Worm (Caenorhabditis elegans) whole organism, late embryonic: Measurements from ENCODE around the gene R04B5.1.

ENCODE experiments used
- F13H6.1 ChIP-seq: sonication (generic microtip); optimal IDR thresholded peaks from 2 replicates; lab custom pipeline; 2016; ENCODE audit warnings: missing genetic modification characterization, missing compliant biosample characterization
- K02D7.2 ChIP-seq: sonication (generic microtip); optimal IDR thresholded peaks from 2 replicates; lab custom pipeline; 2017; ENCODE audit warnings: mild to moderate bottlenecking, missing genetic modification characterization, missing compliant biosample characterization
- ahr-1 ChIP-seq: sonication (generic microtip); optimal IDR thresholded peaks from 2 replicates; lab custom pipeline; 2016; ENCODE audit warnings: missing genetic modification characterization, missing compliant biosample characterization
- ceh-18 ChIP-seq: sonication (generic microtip); optimal IDR thresholded peaks from 2 replicates; lab custom pipeline; 2016; ENCODE audit warnings: missing genetic modification characterization, missing compliant biosample characterization
- ceh-2 ChIP-seq: sonication (generic microtip); optimal IDR thresholded peaks from 2 replicates; lab custom pipeline; 2016; ENCODE audit warnings: missing genotype, missing genetic modification characterization, missing compliant biosample characterization
- ceh-22 ChIP-seq: sonication (generic microtip); optimal IDR thresholded peaks from 2 replicates; lab custom pipeline; 2017; ENCODE audit warnings: missing biosample characterization, missing genetic modification characterization
- ceh-30 ChIP-seq: fragments of 150-350 bp; optimal IDR thresholded peaks from 2 replicates; lab custom pipeline; 2014; ENCODE audit warnings: missing biosample characterization, missing genetic modification characterization
- ceh-31 ChIP-seq: sonication (generic microtip); optimal IDR thresholded peaks from 2 replicates; lab custom pipeline; 2016; ENCODE audit warnings: missing genetic modification characterization, missing compliant biosample characterization
- ceh-34 ChIP-seq: sonication (generic microtip); optimal IDR thresholded peaks from 2 replicates; lab custom pipeline; 2016; ENCODE audit warnings: mild to moderate bottlenecking, missing genetic modification characterization, missing compliant biosample characterization
- ceh-45 ChIP-seq: fragments of 200-800 bp; sonication (Bioruptor generic); IDR thresholded peaks from 2 replicates; pipeline ENCODE4 v1.3.6; 2022; ENCODE audit warnings: missing genetic modification reagents, missing genetic modification characterization, missing compliant biosample characterization
- ceh-48 ChIP-seq: sonication (generic microtip); optimal IDR thresholded peaks from 2 replicates; lab custom pipeline; 2016; ENCODE audit warnings: missing genetic modification characterization, inconsistent platforms, missing compliant biosample characterization
- ceh-6 ChIP-seq: fragments of 200-800 bp; sonication (Bioruptor generic); optimal IDR thresholded peaks from 2 replicates; lab custom pipeline; 2018; ENCODE audit warnings: mild to moderate bottlenecking, missing genetic modification characterization, missing compliant biosample characterization
- ceh-9 ChIP-seq: sonication (generic microtip); optimal IDR thresholded peaks from 2 replicates; lab custom pipeline; 2016; ENCODE audit warnings: mild to moderate bottlenecking, missing genetic modification characterization, inconsistent platforms, missing compliant biosample characterization
- dve-1 ChIP-seq: sonication (generic microtip); optimal IDR thresholded peaks from 2 replicates; lab custom pipeline; 2017; ENCODE audit warnings: antibody characterized with exemption, mild to moderate bottlenecking, missing genetic modification characterization, missing compliant biosample characterization
- fax-1 ChIP-seq: sonication (generic microtip); optimal IDR thresholded peaks from 2 replicates; lab custom pipeline; 2016; ENCODE audit warnings: missing genotype, missing genetic modification characterization, missing compliant biosample characterization
- fkh-10 ChIP-seq: fragments of 150-350 bp; optimal IDR thresholded peaks from 2 replicates; lab custom pipeline; 2014; ENCODE audit warnings: missing biosample characterization, missing genetic modification reagents, missing genetic modification characterization
- gmeb-2 ChIP-seq: sonication (generic microtip); optimal IDR thresholded peaks from 2 replicates; lab custom pipeline; 2016; ENCODE audit warnings: missing genetic modification characterization, inconsistent platforms, missing compliant biosample characterization
- hlh-13 ChIP-seq: fragments of 200-800 bp; sonication (Bioruptor generic); optimal IDR thresholded peaks from 2 replicates; lab custom pipeline; 2018; ENCODE audit warnings: mild to moderate bottlenecking, missing genetic modification characterization, missing compliant biosample characterization
- hlh-6 ChIP-seq: sonication (generic microtip); optimal IDR thresholded peaks from 2 replicates; lab custom pipeline; 2016; ENCODE audit warnings: missing genotype, missing genetic modification characterization, missing compliant biosample characterization
- hlh-8 ChIP-seq: sonication (generic microtip); optimal IDR thresholded peaks from 2 replicates; lab custom pipeline; 2016; ENCODE audit warnings: missing genotype, missing genetic modification characterization, missing compliant biosample characterization
- mec-3 ChIP-seq: sonication (generic microtip); optimal IDR thresholded peaks from 2 replicates; lab custom pipeline; 2016; ENCODE audit warnings: borderline replicate concordance, missing genetic modification characterization, missing compliant biosample characterization
- nhr-232 ChIP-seq: sonication (generic microtip); optimal IDR thresholded peaks from 2 replicates; lab custom pipeline; 2016; ENCODE audit warnings: missing genetic modification characterization, missing compliant biosample characterization
- npax-4 ChIP-seq: sonication (generic microtip); optimal IDR thresholded peaks from 2 replicates; lab custom pipeline; 2016; ENCODE audit warnings: missing genetic modification characterization, missing compliant biosample characterization
- odd-2 ChIP-seq: sonication (generic microtip); optimal IDR thresholded peaks from 2 replicates; lab custom pipeline; 2017; ENCODE audit warnings: antibody characterized with exemption, mild to moderate bottlenecking, missing genetic modification characterization, missing compliant biosample characterization
- pat-9 ChIP-seq: fragments of 200-800 bp; sonication (Bioruptor generic); optimal IDR thresholded peaks from 2 replicates; lab custom pipeline; 2018; ENCODE audit warnings: mild to moderate bottlenecking, missing genetic modification characterization, moderate library complexity, missing compliant biosample characterization
- pax-1 ChIP-seq: fragments of 150-350 bp; optimal IDR thresholded peaks from 2 replicates; lab custom pipeline; 2014; ENCODE audit warnings: missing biosample characterization, missing genetic modification characterization
- pha-2 ChIP-seq: sonication (generic microtip); optimal IDR thresholded peaks from 2 replicates; lab custom pipeline; 2017; ENCODE audit warnings: mild to moderate bottlenecking, missing genetic modification characterization, missing compliant biosample characterization
- pha-4 ChIP-seq: fragments of 150-350 bp; optimal IDR thresholded peaks from 2 replicates; lab custom pipeline; 2018; ENCODE audit warnings: missing biosample characterization, missing genetic modification reagents, missing genetic modification characterization
- sox-2 ChIP-seq: fragments of 200-800 bp; sonication (Bioruptor generic); IDR thresholded peaks from 2 replicates; pipeline ENCODE4 v1.3.6; 2022; ENCODE audit warnings: missing genetic modification reagents, missing genetic modification characterization, missing compliant biosample characterization
- syd-9 ChIP-seq: sonication (generic microtip); optimal IDR thresholded peaks from 2 replicates; lab custom pipeline; 2016; ENCODE audit warnings: mild to moderate bottlenecking, missing genetic modification characterization, moderate library complexity, missing compliant biosample characterization
- tbx-2 ChIP-seq: sonication (generic microtip); optimal IDR thresholded peaks from 2 replicates; lab custom pipeline; 2016; ENCODE audit warnings: missing genetic modification characterization, missing compliant biosample characterization
- unc-3 ChIP-seq, 2 experiments: fragments of 200-800 bp in 1 of 2; sonication (Bioruptor generic) in 1 of 2; sonication (generic microtip) in 1 of 2; conservative IDR thresholded peaks in 1 of 2; optimal IDR thresholded peaks in 1 of 2; 2 replicates each; pipeline versions ENCODE4 v1.3.6 to Lab custom; 2016 to 2022; ENCODE audit warnings: missing compliant biosample characterization in 2 of 2, missing genetic modification characterization in 2 of 2, missing genetic modification reagents in 1 of 2
- unc-42 ChIP-seq: sonication (generic microtip); optimal IDR thresholded peaks from 2 replicates; lab custom pipeline; 2016; ENCODE audit warnings: missing genotype, missing genetic modification characterization, missing compliant biosample characterization
- unc-55 ChIP-seq: sonication (generic microtip); optimal IDR thresholded peaks from 2 replicates; lab custom pipeline; 2017; ENCODE audit warnings: missing biosample characterization, missing genetic modification reagents, missing genetic modification characterization
- zip-5 ChIP-seq: sonication (generic microtip); optimal IDR thresholded peaks from 2 replicates; lab custom pipeline; 2016; ENCODE audit warnings: missing genetic modification characterization, missing compliant biosample characterization
- ztf-16 ChIP-seq: sonication (generic microtip); optimal IDR thresholded peaks from 2 replicates; lab custom pipeline; 2017; ENCODE audit warnings: missing genetic modification characterization, missing compliant biosample characterization

R04B5.1 gene

ce11 chrV:10064221-10064620, 13.9 kb downstream of the R04B5.1 start, which contains the start of gene fipr-13:
TSS of gene fipr-13 (plus strand) at chrV:10064521.
- no peak for TF ChIP-seq K02D7.2
- TF ChIP-seq pha-4 (tag; lab: Kevin White, UChicago), result no peak
- no peak for TF ChIP-seq gmeb-2 (tag; lab: Kevin White, UChicago)
- no peak for TF ChIP-seq fax-1 (tag; lab: Kevin White, UChicago)
- no peak for TF ChIP-seq ceh-31
- TF ChIP-seq ceh-6 (GFP tag; lab: Kevin White, UChicago), result no peak

- TF ChIP-seq npax-4 (tag; lab: Kevin White, UChicago) (no peak), ceh-18 (no peak), fkh-10 (GFP tag; lab: Kevin White, UChicago) (no peak), sox-2 (no peak), unc-3 (GFP tag; conservative IDR thresholded peaks at IDR 0.05; lab: Robert Waterston, UW) (no peak), unc-3 (tag; optimal IDR thresholded peaks at IDR 0.05; lab: Kevin White, UChicago) (no peak), ztf-16 (tag; lab: Kevin White, UChicago) (no peak), pha-2 (tag; lab: Kevin White, UChicago) (no peak), dve-1 (tag; lab: Kevin White, UChicago) (no peak), ceh-22 (tag; lab: Kevin White, UChicago) (no peak), zip-5 (tag; lab: Kevin White, UChicago) (no peak), ceh-48 (tag; lab: Kevin White, UChicago) (no peak), ceh-34 (tag; lab: Kevin White, UChicago) (no peak), hlh-13 (GFP tag; lab: Kevin White, UChicago) (no peak), ahr-1 (tag; lab: Kevin White, UChicago) (no peak), nhr-232 (tag; lab: Kevin White, UChicago) (no peak), ceh-31 (no peak), K02D7.2 (no peak), ceh-2 (tag; lab: Kevin White, UChicago) (no peak), syd-9 (tag; lab: Kevin White, UChicago) (no peak), ceh-9 (no peak)
Observed at ce11 chrV:10060039-10060438, 18.1 kb downstream of the R04B5.1 start.

DNA sequence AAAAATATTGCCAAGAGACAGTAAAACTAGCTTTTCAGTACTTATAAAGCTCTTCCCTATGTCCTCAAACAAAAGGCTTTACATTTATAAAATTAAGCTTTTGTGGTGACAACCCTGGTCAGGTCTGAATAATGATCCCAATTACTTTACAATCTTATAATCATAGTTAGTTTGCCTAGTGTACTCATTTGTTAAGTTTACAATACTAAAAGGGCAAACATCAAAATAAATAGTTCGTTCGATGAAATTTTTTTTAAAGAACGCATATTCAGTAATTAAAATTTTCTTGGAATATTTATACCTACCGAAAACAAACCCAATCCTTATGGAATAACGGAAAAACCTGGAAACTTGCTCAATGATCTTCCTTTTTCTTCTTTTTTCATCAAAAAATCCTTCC, 19.4 kb downstream of the R04B5.1 start:
- TF ChIP-seq pat-9 (tag; lab: Kevin White, UChicago), result no peak
- no peak for TF ChIP-seq ceh-6 (GFP tag; lab: Kevin White, UChicago)
- TF ChIP-seq gmeb-2 (tag; lab: Kevin White, UChicago), result no peak
- no peak for TF ChIP-seq pax-1 (tag; lab: Kevin White, UChicago)
- TF ChIP-seq ceh-48 (tag; lab: Kevin White, UChicago), result no peak
- no peak for TF ChIP-seq pha-4 (tag; lab: Kevin White, UChicago)
- TF ChIP-seq, all 69 proteins: peak for 0

DNA sequence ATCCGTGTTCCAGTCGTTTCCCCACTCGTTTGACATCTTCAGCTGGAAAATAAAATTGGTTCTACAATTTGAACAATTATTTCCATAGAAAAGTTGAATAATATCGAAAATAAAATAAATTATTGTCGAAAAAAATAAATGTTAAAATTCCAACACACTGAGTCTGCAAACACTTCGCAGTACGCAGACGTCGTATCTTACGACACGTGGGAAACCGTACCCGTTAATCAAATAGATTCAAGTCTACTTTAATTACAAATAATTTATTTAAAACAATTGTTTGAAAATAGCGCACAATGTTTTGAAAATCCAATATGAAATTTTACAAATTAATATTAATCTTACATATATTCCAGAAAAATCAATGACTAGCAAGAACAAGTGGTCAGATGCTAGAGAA, 23.3 kb downstream of the R04B5.1 start, which contains the start of gene yif-1:
Gene yif-1 (minus strand): TSS at position 42 of the 400 bp plus-strand sequence.
- TF ChIP-seq K02D7.2 (no peak), ceh-30 (peak; percentile 36), mec-3 (tag; lab: Kevin White, UChicago) (no peak), tbx-2 (tag; lab: Kevin White, UChicago) (no peak), unc-42 (tag; lab: Kevin White, UChicago) (peak; percentile 70), odd-2 (no peak), F13H6.1 (no peak), hlh-6 (tag; lab: Kevin White, UChicago) (no peak)

- TF ChIP-seq ceh-34 (tag; lab: Kevin White, UChicago) (no peak), hlh-8 (tag; lab: Kevin White, UChicago) (no peak), gmeb-2 (tag; lab: Kevin White, UChicago) (no peak), fkh-10 (GFP tag; lab: Kevin White, UChicago) (no peak), dve-1 (tag; lab: Kevin White, UChicago) (no peak), ceh-45 (GFP tag; lab: Robert Waterston, UW) (no peak), pha-2 (tag; lab: Kevin White, UChicago) (no peak), unc-55 (no peak), sox-2 (no peak), ceh-18 (no peak), ceh-30 (no peak)
Observed at ce11 chrV:10051855-10052254, 26.3 kb downstream of the R04B5.1 start, which contains the start of gene str-118. TSS of gene str-118 (plus strand) at chrV:10052155.
